Fruit fly (Drosophila melanogaster) whole organism, prepupa: ENCODE measurements around the gene CG42716.

ENCODE experiments used
- CG10631 ChIP-seq: fragments of 200-800 bp; sonication (Bioruptor generic); optimal IDR thresholded peaks from 2 replicates; lab custom pipeline; 2016; ENCODE audit warnings: missing biosample characterization, missing genetic modification characterization
- CG8319 ChIP-seq: fragments of 200-800 bp; sonication (Bioruptor generic); optimal IDR thresholded peaks from 3 replicates; lab custom pipeline; 2016; ENCODE audit warnings: missing biosample characterization, missing genetic modification characterization
- Eip78C ChIP-seq: fragments of 200-800 bp; sonication (Bioruptor generic); peaks from one replicate; lab custom pipeline; 2016; ENCODE audit warnings: missing biosample characterization, missing genetic modification characterization
- OdsH ChIP-seq: fragments of 200-800 bp; sonication (Bioruptor generic); optimal IDR thresholded peaks from 3 replicates; lab custom pipeline; 2016; ENCODE audit warnings: missing biosample characterization, missing genetic modification characterization
- achi ChIP-seq: fragments of 200-800 bp; sonication (Bioruptor generic); optimal IDR thresholded peaks from 3 replicates; lab custom pipeline; 2016; ENCODE audit warnings: missing biosample characterization, missing genetic modification characterization
- dsx ChIP-seq: fragments of 200-800 bp; optimal IDR thresholded peaks from 3 replicates; lab custom pipeline; 2019; ENCODE audit warnings: missing biosample characterization, mild to moderate bottlenecking, missing genetic modification characterization, moderate library complexity; ENCODE audit not compliant: poor library complexity, severe bottlenecking
- fd85E ChIP-seq: fragments of 200-800 bp; sonication (Bioruptor generic); optimal IDR thresholded peaks from 3 replicates; lab custom pipeline; 2016; ENCODE audit warnings: missing biosample characterization, missing genetic modification characterization
- vri ChIP-seq: fragments of 200-800 bp; sonication (Bioruptor generic); optimal IDR thresholded peaks from 3 replicates; lab custom pipeline; 2016; ENCODE audit warnings: missing biosample characterization, mild to moderate bottlenecking, missing genetic modification characterization

DNA sequence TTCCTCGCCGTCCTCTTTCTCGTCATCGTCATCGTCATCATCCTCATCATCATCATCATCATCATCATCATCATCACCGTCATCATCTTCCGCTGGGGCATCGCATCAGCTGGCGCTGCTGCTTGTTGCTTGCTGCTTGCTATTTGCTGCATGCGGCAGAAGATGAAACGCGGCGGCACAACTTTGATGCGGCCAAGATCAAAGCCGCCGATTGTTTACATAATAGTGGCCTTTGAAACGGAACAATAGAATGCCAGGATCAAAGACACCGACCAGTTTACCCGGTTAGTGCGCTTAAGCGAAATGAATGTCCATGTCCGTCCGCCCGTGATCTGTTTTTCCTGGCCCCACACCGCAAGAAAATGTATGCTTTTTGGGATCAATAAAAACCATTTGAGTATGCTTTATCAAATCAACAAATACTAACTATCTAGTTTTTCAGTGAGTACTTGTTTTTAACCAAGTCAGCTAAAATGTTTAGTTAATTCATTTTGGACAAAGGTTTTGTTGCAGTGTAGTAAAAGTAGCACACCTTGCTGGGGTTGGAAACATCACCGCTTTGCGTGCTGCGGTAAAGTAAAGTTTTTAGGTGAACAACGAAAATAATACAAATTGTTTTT is 12.4 kb upstream of the CG42716 start:
- TF ChIP-seq dsx (GFP tag; lab: Kevin White, UChicago) (peak; percentile 32), CG10631 (peak; percentile 21), CG8319 (GFP tag; lab: Kevin White, UChicago) (peak; percentile 31), OdsH (GFP tag; lab: Kevin White, UChicago) (peak; percentile 59), Eip78C (GFP tag; lab: Kevin White, UChicago) (peak; percentile 82), vri (GFP tag; lab: Kevin White, UChicago) (peak; percentile 8), achi (GFP tag; lab: Kevin White, UChicago) (peak; percentile 60), fd85E (GFP tag; lab: Kevin White, UChicago) (no peak)
